Fruit fly (Drosophila melanogaster) whole organism, embryonic: Measurements from ENCODE around the gene bb8.
A peak's percentile ranks its signal among the peaks of the same experiment; 100 is the strongest.

Source experiments
- Aef1 ChIP-seq: fragments of 200-800 bp; sonication (Bioruptor generic); IDR thresholded peaks from 3 replicates; pipeline ENCODE4 v1.3.6; 2022; ENCODE audit warnings: missing biosample characterization, missing genetic modification characterization
- Atf3 ChIP-seq: fragments of 200-800 bp; sonication (Bioruptor generic); optimal IDR thresholded peaks from 3 replicates; lab custom pipeline; 2016; ENCODE audit warnings: missing biosample characterization, missing genetic modification characterization
- B-H2 ChIP-seq: fragments of 200-800 bp; sonication (Bioruptor generic); optimal IDR thresholded peaks from 2 replicates; lab custom pipeline; 2018; ENCODE audit warnings: missing biosample characterization, mild to moderate bottlenecking, missing genetic modification characterization
- Bdp1 ChIP-seq: fragments of 200-800 bp; sonication (Bioruptor generic); optimal IDR thresholded peaks from 3 replicates; lab custom pipeline; 2016; ENCODE audit warnings: missing biosample characterization, missing genetic modification characterization
- BtbVII ChIP-seq: fragments of 200-800 bp; sonication (Bioruptor generic); optimal IDR thresholded peaks from 3 replicates; lab custom pipeline; 2017; ENCODE audit warnings: missing biosample characterization, mild to moderate bottlenecking, missing genetic modification characterization
- CG10147 ChIP-seq: fragments of 200-800 bp; sonication (Bioruptor generic); optimal IDR thresholded peaks from 2 replicates; lab custom pipeline; 2019; ENCODE audit warnings: missing biosample characterization, mild to moderate bottlenecking, missing genetic modification characterization, moderate library complexity
- CG10267 ChIP-seq: fragments of 200-800 bp; sonication (Bioruptor generic); optimal IDR thresholded peaks from 2 replicates; lab custom pipeline; 2018; ENCODE audit warnings: missing biosample characterization, mild to moderate bottlenecking, missing genetic modification characterization, moderate library complexity
- CG10543 ChIP-seq: fragments of 200-800 bp; sonication (Bioruptor generic); optimal IDR thresholded peaks from 3 replicates; lab custom pipeline; 2017; ENCODE audit warnings: missing biosample characterization, mild to moderate bottlenecking, missing genetic modification characterization, moderate library complexity
- CG10959 ChIP-seq: fragments of 200-800 bp; sonication (Bioruptor generic); IDR thresholded peaks from 2 replicates; pipeline ENCODE4 v1.3.6; 2022; ENCODE audit warnings: missing biosample characterization, missing genetic modification characterization
- CG11723 ChIP-seq: fragments of 200-800 bp; sonication (Bioruptor generic); optimal IDR thresholded peaks from 2 replicates; lab custom pipeline; 2017; ENCODE audit warnings: missing biosample characterization, mild to moderate bottlenecking, missing genetic modification characterization
- CG12769 ChIP-seq: fragments of 200-800 bp; sonication (Bioruptor generic); optimal IDR thresholded peaks from 2 replicates; lab custom pipeline; 2019; ENCODE audit warnings: missing biosample characterization, mild to moderate bottlenecking, missing genetic modification characterization, moderate library complexity
- CG12942 ChIP-seq: fragments of 200-800 bp; sonication (Bioruptor generic); optimal IDR thresholded peaks from 3 replicates; lab custom pipeline; 2016; ENCODE audit warnings: missing biosample characterization, missing genetic modification characterization
- CG13123 ChIP-seq: fragments of 200-800 bp; sonication (Bioruptor generic); optimal IDR thresholded peaks from 2 replicates; lab custom pipeline; 2016; ENCODE audit warnings: missing biosample characterization, missing genetic modification characterization
- CG1529 ChIP-seq: fragments of 200-800 bp; sonication (Bioruptor generic); optimal IDR thresholded peaks from 3 replicates; lab custom pipeline; 2018; ENCODE audit warnings: missing biosample characterization, missing genetic modification characterization
- CG15601 ChIP-seq: fragments of 200-800 bp; sonication (Bioruptor generic); optimal IDR thresholded peaks from 3 replicates; lab custom pipeline; 2019; ENCODE audit warnings: missing biosample characterization, mild to moderate bottlenecking, missing genetic modification characterization, moderate library complexity
- CG16779 ChIP-seq: fragments of 200-800 bp; sonication (Bioruptor generic); IDR thresholded peaks from 2 replicates; pipeline ENCODE4 v1.3.6; 2022; ENCODE audit warnings: missing biosample characterization, missing genetic modification characterization
- CG16815 ChIP-seq: fragments of 200-800 bp; sonication (Bioruptor generic); optimal IDR thresholded peaks from 3 replicates; lab custom pipeline; 2017; ENCODE audit warnings: missing biosample characterization, mild to moderate bottlenecking, missing genetic modification characterization
- CG18764 ChIP-seq: fragments of 200-800 bp; sonication (Bioruptor generic); optimal IDR thresholded peaks from 3 replicates; lab custom pipeline; 2016; ENCODE audit warnings: missing biosample characterization, missing genetic modification characterization
- CG2199 ChIP-seq: fragments of 200-800 bp; sonication (Bioruptor generic); IDR thresholded peaks from 3 replicates; pipeline ENCODE4 v1.3.6; 2022; ENCODE audit warnings: missing biosample characterization, missing genetic modification characterization
- CG2712 ChIP-seq: fragments of 200-800 bp; optimal IDR thresholded peaks from 3 replicates; lab custom pipeline; 2019; ENCODE audit warnings: missing biosample characterization, mild to moderate bottlenecking, missing genetic modification characterization, moderate library complexity
- CG32532 ChIP-seq: fragments of 200-800 bp; sonication (Bioruptor generic); IDR thresholded peaks from 2 replicates; pipeline ENCODE4 v1.3.6; 2022; ENCODE audit warnings: missing biosample characterization, missing genetic modification characterization
- CG3838 ChIP-seq: fragments of 200-800 bp; sonication (Bioruptor generic); optimal IDR thresholded peaks from 3 replicates; lab custom pipeline; 2016; ENCODE audit warnings: missing biosample characterization, missing genetic modification characterization
- CG4282 ChIP-seq: fragments of 200-800 bp; sonication (Bioruptor generic); optimal IDR thresholded peaks from 2 replicates; lab custom pipeline; 2016; ENCODE audit warnings: missing biosample characterization, missing genetic modification characterization
- CG6272 ChIP-seq: fragments of 200-800 bp; sonication (Bioruptor generic); IDR thresholded peaks from 2 replicates; pipeline ENCODE4 v1.3.6; 2022; ENCODE audit warnings: missing biosample characterization, missing genetic modification characterization
- CG6854 ChIP-seq: fragments of 200-800 bp; sonication (Bioruptor generic); optimal IDR thresholded peaks from 3 replicates; lab custom pipeline; 2017; ENCODE audit warnings: missing biosample characterization, mild to moderate bottlenecking, missing genetic modification characterization
- CG8359 ChIP-seq: fragments of 200-800 bp; sonication (Bioruptor generic); optimal IDR thresholded peaks from 2 replicates; lab custom pipeline; 2017; ENCODE audit warnings: missing biosample characterization, mild to moderate bottlenecking, missing genetic modification characterization, borderline replicate concordance
- CoRest ChIP-seq: fragments of 200-800 bp; sonication (Bioruptor generic); optimal IDR thresholded peaks from 3 replicates; lab custom pipeline; 2018; ENCODE audit warnings: missing biosample characterization, mild to moderate bottlenecking, missing genetic modification characterization, moderate library complexity
- Deaf1 ChIP-seq: fragments of 200-800 bp; optimal IDR thresholded peaks from 3 replicates; lab custom pipeline; 2019; ENCODE audit warnings: missing biosample characterization, mild to moderate bottlenecking, missing genetic modification characterization, moderate library complexity
- Doc2 ChIP-seq: fragments of 200-800 bp; sonication (Bioruptor generic); IDR thresholded peaks from 2 replicates; pipeline ENCODE4 v1.3.6; 2022; ENCODE audit warnings: missing biosample characterization, missing genetic modification characterization
- Drgx ChIP-seq: fragments of 200-800 bp; sonication (Bioruptor generic); IDR thresholded peaks from 2 replicates; pipeline ENCODE4 v1.3.6; 2022; ENCODE audit warnings: missing biosample characterization, missing genetic modification characterization
- Eip74EF ChIP-seq, 2 experiments: fragments of 200-800 bp in 1 of 2; fragments of >200 bp in 1 of 2; sonication (Bioruptor generic) in 1 of 2; optimal IDR thresholded peaks; 2 replicates each; lab custom pipeline; 2017 to 2019; ENCODE audit warnings: missing biosample characterization in 2 of 2, missing genetic modification characterization in 2 of 2, mild to moderate bottlenecking in 1 of 2, moderate library complexity in 1 of 2
- Gsc ChIP-seq: fragments of 200-800 bp; sonication (Bioruptor generic); IDR thresholded peaks from 2 replicates; pipeline ENCODE4 v1.3.6; 2022; ENCODE audit warnings: missing biosample characterization, missing genetic modification characterization
- MBD-R2 ChIP-seq: fragments of 200-800 bp; sonication (Bioruptor generic); IDR thresholded peaks from 2 replicates; pipeline ENCODE4 v1.3.6; 2022; ENCODE audit warnings: missing biosample characterization, missing genetic modification characterization
- Nf-YB ChIP-seq: fragments of 200-800 bp; sonication (Bioruptor generic); optimal IDR thresholded peaks from 3 replicates; lab custom pipeline; 2019; ENCODE audit warnings: missing biosample characterization, mild to moderate bottlenecking, missing genetic modification characterization, moderate library complexity
- Stat92E ChIP-seq, 3 experiments: fragments of >200 bp in 2 of 3; fragments of 200-800 bp in 1 of 3; sonication (Bioruptor generic) in 1 of 3; optimal IDR thresholded peaks; 2 replicates each; lab custom pipeline; 2017 to 2019; ENCODE audit warnings: missing biosample characterization in 3 of 3, missing genetic modification characterization in 3 of 3, mild to moderate bottlenecking in 1 of 3, moderate library complexity in 1 of 3
- Tbp ChIP-seq: fragments of >200 bp; optimal IDR thresholded peaks from 2 replicates; lab custom pipeline; 2018; ENCODE audit warnings: missing biosample characterization, missing genetic modification characterization
- al ChIP-seq: fragments of 200-800 bp; sonication (Bioruptor generic); IDR thresholded peaks from 2 replicates; pipeline ENCODE4 v1.3.6; 2022; ENCODE audit warnings: missing biosample characterization, missing genetic modification characterization
- ap ChIP-seq: fragments of 200-800 bp; sonication (Bioruptor generic); IDR thresholded peaks from 2 replicates; pipeline ENCODE4 v1.3.6; 2022; ENCODE audit warnings: missing biosample characterization, missing genetic modification characterization
- ase ChIP-seq: fragments of 200-800 bp; sonication (Bioruptor generic); IDR thresholded peaks from 3 replicates; pipeline ENCODE4 v1.3.6; 2022; ENCODE audit warnings: missing biosample characterization, missing genetic modification characterization
- ash1 ChIP-seq: fragments of 200-800 bp; sonication (Bioruptor generic); optimal IDR thresholded peaks from 2 replicates; lab custom pipeline; 2018; ENCODE audit warnings: missing biosample characterization, mild to moderate bottlenecking, missing genetic modification characterization
- cg ChIP-seq: fragments of 200-800 bp; sonication (Bioruptor generic); optimal IDR thresholded peaks from 3 replicates; lab custom pipeline; 2019; ENCODE audit warnings: missing biosample characterization, mild to moderate bottlenecking, missing genetic modification characterization, moderate library complexity
- crp ChIP-seq, 2 experiments: fragments of 200-800 bp; sonication (Bioruptor generic); optimal IDR thresholded peaks; 2 replicates in 1 of 2; 3 replicates in 1 of 2; lab custom pipeline; 2017; ENCODE audit warnings: missing biosample characterization in 2 of 2, missing genetic modification characterization in 2 of 2, mild to moderate bottlenecking in 1 of 2, moderate library complexity in 1 of 2
- danr ChIP-seq: fragments of 200-800 bp; sonication (Bioruptor generic); IDR thresholded peaks from 2 replicates; pipeline ENCODE4 v1.3.6; 2022; ENCODE audit warnings: missing biosample characterization, missing genetic modification characterization
- dysf ChIP-seq: fragments of 200-800 bp; sonication (Bioruptor generic); IDR thresholded peaks from 3 replicates; pipeline ENCODE4 v1.3.6; 2022; ENCODE audit warnings: missing biosample characterization, missing genetic modification characterization
- en ChIP-seq: fragments of 200-800 bp; sonication (Bioruptor generic); optimal IDR thresholded peaks from 2 replicates; lab custom pipeline; 2016; ENCODE audit warnings: missing biosample characterization, missing genetic modification characterization
- ewg ChIP-seq: fragments of 200-800 bp; sonication (Bioruptor generic); optimal IDR thresholded peaks from 3 replicates; lab custom pipeline; 2017; ENCODE audit warnings: mild to moderate bottlenecking, missing biosample characterization, missing genetic modification reagents, missing genetic modification characterization
- fd102C ChIP-seq: fragments of 200-800 bp; sonication (Bioruptor generic); optimal IDR thresholded peaks from 2 replicates; lab custom pipeline; 2018; ENCODE audit warnings: missing biosample characterization, mild to moderate bottlenecking, missing genetic modification characterization, moderate library complexity
- nerfin-2 ChIP-seq: fragments of 200-800 bp; sonication (Bioruptor generic); IDR thresholded peaks from 2 replicates; pipeline ENCODE4 v1.3.6; 2022; ENCODE audit warnings: missing biosample characterization, missing genetic modification characterization; ENCODE audit not compliant: partially characterized antibody
- unc-4 ChIP-seq: fragments of 200-800 bp; sonication (Bioruptor generic); IDR thresholded peaks from 2 replicates; pipeline ENCODE4 v1.3.6; 2022; ENCODE audit warnings: missing biosample characterization, missing genetic modification characterization; ENCODE audit not compliant: partially characterized antibody
- zfh1 ChIP-seq: fragments of 200-800 bp; sonication (Bioruptor generic); IDR thresholded peaks from 3 replicates; pipeline ENCODE4 v1.3.6; 2022; ENCODE audit warnings: missing biosample characterization, missing genetic modification characterization

The bb8 gene

DNA sequence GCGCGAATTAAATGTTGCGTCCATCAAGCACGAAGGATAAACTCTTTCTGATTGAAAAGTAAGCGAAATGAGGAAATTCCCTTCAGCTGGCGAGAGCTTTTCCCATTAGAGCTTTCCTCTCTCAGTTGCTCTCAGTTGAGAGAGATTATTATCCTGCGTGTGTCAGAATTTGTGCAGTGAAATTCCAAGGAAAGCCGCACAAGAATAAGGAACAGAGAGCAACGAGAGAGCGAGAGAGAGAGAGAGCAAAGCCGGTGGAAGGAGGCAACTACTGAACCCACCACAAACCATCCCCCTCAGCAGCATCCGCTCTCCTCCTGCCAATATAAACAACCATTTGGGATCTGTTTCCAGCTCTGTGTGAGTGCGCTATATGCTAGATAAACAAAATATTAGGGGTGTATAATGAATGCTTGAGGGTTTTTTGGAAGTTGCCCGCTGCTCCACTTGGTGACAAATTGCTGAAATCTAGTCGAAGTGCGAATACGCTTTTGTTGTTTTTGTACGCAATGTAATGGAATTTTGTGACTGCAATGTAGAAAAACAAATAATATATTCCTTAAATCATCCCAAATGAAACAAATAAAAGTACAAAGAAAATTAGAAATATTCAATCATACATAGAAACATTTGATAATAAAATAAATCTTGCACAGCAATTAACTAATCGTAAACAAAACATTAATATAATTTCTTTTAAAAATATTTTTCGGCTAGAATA is 41.0 kb downstream of the bb8 start, which contains the start of gene CG4467 (continued):
- TF ChIP-seq CG10267 (tag; lab: Kevin White, UChicago) = no peak
- no peak for TF ChIP-seq ase (GFP tag; lab: Robert Waterston, UW)
- no peak for TF ChIP-seq Doc2 (GFP tag; lab: Robert Waterston, UW)
- TF ChIP-seq al (GFP tag; lab: Robert Waterston, UW) = no peak
- no peak for TF ChIP-seq CG12942
- TF ChIP-seq Drgx = no peak
- TF ChIP-seq Gsc (GFP tag; lab: Robert Waterston, UW) = no peak
- TF ChIP-seq zfh1 (GFP tag; lab: Robert Waterston, UW) = no peak
- no peak for TF ChIP-seq fd102C
- TF ChIP-seq CG2199 (GFP tag; lab: Robert Waterston, UW) = no peak
- no peak for TF ChIP-seq Tbp (GFP tag; lab: Kevin White, UChicago)
- no peak for TF ChIP-seq CG2712 (tag; lab: Kevin White, UChicago)
- TF ChIP-seq CG11723 (GFP tag; lab: Kevin White, UChicago) = no peak
- no peak for TF ChIP-seq Deaf1 (tag; lab: Kevin White, UChicago)
- no peak for TF ChIP-seq crp (GFP tag; optimal IDR thresholded peaks at IDR 0.05; lab: Kevin White, UChicago)
- TF ChIP-seq BtbVII (GFP tag; lab: Kevin White, UChicago) = no peak
- TF ChIP-seq CG12769 = no peak
- no peak for TF ChIP-seq CG10147 (GFP tag; lab: Kevin White, UChicago)
- no peak for TF ChIP-seq CG16779 (GFP tag; lab: Robert Waterston, UW)
- TF ChIP-seq nerfin-2 = no peak
- TF ChIP-seq Nf-YB (GFP tag; lab: Kevin White, UChicago) = no peak
- no peak for TF ChIP-seq CG15601
- TF ChIP-seq ash1 (GFP tag; lab: Kevin White, UChicago) = no peak
- TF ChIP-seq CoRest (tag; lab: Kevin White, UChicago) = no peak
- TF ChIP-seq Aef1 = no peak
- TF ChIP-seq CG13123 (GFP tag; lab: Kevin White, UChicago) = no peak
- TF ChIP-seq Atf3 (GFP tag; lab: Kevin White, UChicago) = no peak
- no peak for TF ChIP-seq CG32532 (GFP tag; lab: Robert Waterston, UW)
- TF ChIP-seq CG6272 = no peak
- no peak for TF ChIP-seq Bdp1 (GFP tag; lab: Kevin White, UChicago)
- no peak for TF ChIP-seq CG16815 (GFP tag; lab: Kevin White, UChicago)
- TF ChIP-seq CG18764 = no peak
- peak; percentile 5 for TF ChIP-seq CG10543
- no peak for TF ChIP-seq Stat92E (GFP tag; optimal IDR thresholded peaks at IDR 0.05; lab: Kevin White, UChicago)
- peak; percentile 30 for TF ChIP-seq ewg (GFP tag; lab: Kevin White, UChicago)
- TF ChIP-seq unc-4 (GFP tag; lab: Robert Waterston, UW) = no peak
- no peak for TF ChIP-seq CG4282 (GFP tag; lab: Kevin White, UChicago)
- TF ChIP-seq MBD-R2 (GFP tag; lab: Robert Waterston, UW) = no peak
- TF ChIP-seq B-H2 (GFP tag; lab: Kevin White, UChicago) = peak; percentile 17
- TF ChIP-seq cg = peak; percentile 37
- TF ChIP-seq Eip74EF (GFP tag; optimal IDR thresholded peaks at IDR 0.05; lab: Kevin White, UChicago) = no peak
- no peak for TF ChIP-seq CG8359 (GFP tag; lab: Kevin White, UChicago)
- no peak for TF ChIP-seq CG10959
- no peak for TF ChIP-seq dysf (GFP tag; lab: Robert Waterston, UW)
- TF ChIP-seq danr (GFP tag; lab: Robert Waterston, UW) = no peak
- TF ChIP-seq en (GFP tag; lab: Kevin White, UChicago) = no peak
- no peak for TF ChIP-seq ap (GFP tag; lab: Robert Waterston, UW)
- TF ChIP-seq CG6854 (GFP tag; lab: Kevin White, UChicago) = no peak
- no peak for TF ChIP-seq CG3838 (GFP tag; lab: Kevin White, UChicago)
- no peak for TF ChIP-seq CG1529
